Worm (Caenorhabditis elegans): Measurements from ENCODE around the gene B0284.3.

B0284.3 gene

ce11 chrIII:4412108-4413009 is 32.7 kb upstream of the B0284.3 start:
- TF ChIP-seq nfya-1 (tag; optimal IDR thresholded peaks at IDR 0.05; ENCODE audit: insufficient read depth) (peak; percentile 49), nhr-25 (tag; optimal IDR thresholded peaks at IDR 0.05) (no peak), elt-2 (tag; optimal IDR thresholded peaks at IDR 0.05) (peak; percentile 36), pqm-1 (tag; optimal IDR thresholded peaks at IDR 0.05) (peak; percentile 10), jun-1 (tag; optimal IDR thresholded peaks at IDR 0.05) (peak; percentile 22), pha-4 (tag; optimal IDR thresholded peaks at IDR 0.05) (peak; percentile 30), unc-62 (GFP tag; optimal IDR thresholded peaks at IDR 0.05) (no peak), snpc-4 (tag; optimal IDR thresholded peaks at IDR 0.05) (peak; percentile 72), lin-15B (tag; optimal IDR thresholded peaks at IDR 0.05) (peak; percentile 8)

- TF ChIP-seq zag-1 (tag; optimal IDR thresholded peaks at IDR 0.05) (no peak), jun-1 (tag; optimal IDR thresholded peaks at IDR 0.05) (no peak), R02D3.7 (tag; optimal IDR thresholded peaks at IDR 0.05) (no peak), ceh-28 (tag; optimal IDR thresholded peaks at IDR 0.05) (no peak), daf-12 (tag; optimal IDR thresholded peaks at IDR 0.05) (no peak)
These were observed 28.6 kb upstream of the B0284.3 start, which contains the start of gene gpch-1 for ce11 chrIII:4408251-4408650. Gene gpch-1, plus strand, starts transcription at chrIII:4408551.

- TF ChIP-seq nhr-76 (tag; optimal IDR thresholded peaks at IDR 0.05) (no peak), ceh-16 (tag; optimal IDR thresholded peaks at IDR 0.05) (no peak), eor-1 (tag; optimal IDR thresholded peaks at IDR 0.05) (no peak), nhr-43 (tag; optimal IDR thresholded peaks at IDR 0.05; ENCODE audit: poor library complexity, severe bottlenecking) (no peak)
These were observed 27.5 kb upstream of the B0284.3 start, which contains the start of gene prdx-3 for ce11 chrIII:4407144-4407543. Gene prdx-3, plus strand, starts transcription at chrIII:4407444.

- no peak for TF ChIP-seq fkh-10 (GFP tag; optimal IDR thresholded peaks at IDR 0.05)
- TF ChIP-seq ZK546.5 (tag; optimal IDR thresholded peaks at IDR 0.05), result no peak
- no peak for TF ChIP-seq skn-1 (tag; optimal IDR thresholded peaks at IDR 0.05)
- TF ChIP-seq egl-5 (tag; optimal IDR thresholded peaks at IDR 0.05), result no peak
- no peak for TF ChIP-seq nhr-28 (tag; optimal IDR thresholded peaks at IDR 0.05)
- no peak for TF ChIP-seq lin-39 (tag; optimal IDR thresholded peaks at IDR 0.05)
- TF ChIP-seq ztf-4 (tag; optimal IDR thresholded peaks at IDR 0.05), result no peak
- TF ChIP-seq nhr-11 (tag; optimal IDR thresholded peaks at IDR 0.05), result no peak
- TF ChIP-seq nfya-1 (tag; optimal IDR thresholded peaks at IDR 0.05; ENCODE audit: insufficient read depth), result no peak
- TF ChIP-seq unc-39 (tag; optimal IDR thresholded peaks at IDR 0.05), result no peak
- TF ChIP-seq R02D3.7 (tag; optimal IDR thresholded peaks at IDR 0.05), result no peak
- no peak for TF ChIP-seq jun-1 (tag; optimal IDR thresholded peaks at IDR 0.05)
- no peak for TF ChIP-seq ztf-11 (tag; optimal IDR thresholded peaks at IDR 0.05)
These were observed 26.4 kb upstream of the B0284.3 start, which contains the start of gene rnp-4 for ce11 chrIII:4405986-4406385. Gene rnp-4, plus strand, starts transcription at chrIII:4406286.

- TF ChIP-seq pha-4 (tag; optimal IDR thresholded peaks at IDR 0.05), result no peak
- no peak for TF ChIP-seq ama-1 (optimal IDR thresholded peaks at IDR 0.05)
- TF ChIP-seq nhr-23 (tag; optimal IDR thresholded peaks at IDR 0.05), result peak; percentile 31
- TF ChIP-seq ztf-4 (tag; optimal IDR thresholded peaks at IDR 0.05), result no peak
- TF ChIP-seq egl-27 (tag; optimal IDR thresholded peaks at IDR 0.05), result no peak
- no peak for TF ChIP-seq ZK546.5 (tag; optimal IDR thresholded peaks at IDR 0.05)
- TF ChIP-seq nhr-76 (tag; optimal IDR thresholded peaks at IDR 0.05), result no peak
- TF ChIP-seq skn-1 (tag; optimal IDR thresholded peaks at IDR 0.05), result no peak
- TF ChIP-seq aly-2 (tag; optimal IDR thresholded peaks at IDR 0.05), result no peak
- no peak for TF ChIP-seq daf-12 (tag; optimal IDR thresholded peaks at IDR 0.05)
- no peak for TF ChIP-seq nhr-11 (tag; optimal IDR thresholded peaks at IDR 0.05)
- no peak for TF ChIP-seq lsy-12 (tag; optimal IDR thresholded peaks at IDR 0.05)
- TF ChIP-seq lin-15B (tag; optimal IDR thresholded peaks at IDR 0.05), result peak; percentile 77
- TF ChIP-seq sea-2 (GFP tag; optimal IDR thresholded peaks at IDR 0.05), result no peak
- TF ChIP-seq fos-1 (tag; optimal IDR thresholded peaks at IDR 0.05), result no peak
- TF ChIP-seq nfya-1 (tag; optimal IDR thresholded peaks at IDR 0.05; ENCODE audit: insufficient read depth), result peak; percentile 60
- no peak for TF ChIP-seq elt-3 (tag; optimal IDR thresholded peaks at IDR 0.05)
- TF ChIP-seq hmg-11 (tag; optimal IDR thresholded peaks at IDR 0.05), result no peak
- no peak for TF ChIP-seq mdl-1 (tag; optimal IDR thresholded peaks at IDR 0.05)
- TF ChIP-seq elt-2 (tag; optimal IDR thresholded peaks at IDR 0.05), result peak; percentile 12
- TF ChIP-seq zag-1 (tag; optimal IDR thresholded peaks at IDR 0.05), result no peak
- peak; percentile 9 for TF ChIP-seq nhr-25 (tag; optimal IDR thresholded peaks at IDR 0.05)
- no peak for TF ChIP-seq ceh-9 (tag; optimal IDR thresholded peaks at IDR 0.05)
- no peak for TF ChIP-seq fkh-2 (tag; optimal IDR thresholded peaks at IDR 0.05)
- TF ChIP-seq nhr-77 (tag; optimal IDR thresholded peaks at IDR 0.05), result no peak
- TF ChIP-seq pqm-1 (tag; optimal IDR thresholded peaks at IDR 0.05), result no peak
- TF ChIP-seq nhr-67 (tag; optimal IDR thresholded peaks at IDR 0.05), result no peak
- no peak for TF ChIP-seq nhr-43 (tag; optimal IDR thresholded peaks at IDR 0.05; ENCODE audit: poor library complexity, severe bottlenecking)
- no peak for TF ChIP-seq R02D3.7 (tag; optimal IDR thresholded peaks at IDR 0.05)
- no peak for TF ChIP-seq nhr-12 (tag; optimal IDR thresholded peaks at IDR 0.05)
These were observed 24.8 kb upstream of the B0284.3 start, which contains the start of the genes R07E5.17 and snfc-5 for ce11 chrIII:4404339-4404836. Gene R07E5.17, minus strand, starts transcription at chrIII:4404436. Gene snfc-5, plus strand, starts transcription at chrIII:4404786.
